Worm (Caenorhabditis elegans) whole organism, mixed stage, embryonic: Measurements from ENCODE around the gene F31E8.4.
A peak's percentile ranks its signal among the peaks of the same experiment; 100 is the strongest.

ENCODE experiments used
- elt-1 ChIP-seq: sonication (generic microtip); optimal IDR thresholded peaks from 2 replicates; lab custom pipeline; 2017; ENCODE audit warnings: missing genetic modification characterization, mild to moderate bottlenecking, missing compliant biosample characterization, antibody characterized with exemption, moderate library complexity, borderline replicate concordance; ENCODE audit not compliant: insufficient read depth
- lin-13 ChIP-seq: fragments of 150-350 bp; optimal IDR thresholded peaks from 2 replicates; lab custom pipeline; 2014; ENCODE audit warnings: missing biosample characterization, missing genetic modification characterization
- mep-1 ChIP-seq: fragments of 150-350 bp; optimal IDR thresholded peaks from 2 replicates; lab custom pipeline; 2017; ENCODE audit warnings: missing biosample characterization, missing genetic modification reagents, missing genetic modification characterization, inconsistent platforms
- nhr-28 ChIP-seq: fragments of 150-350 bp; optimal IDR thresholded peaks from 2 replicates; lab custom pipeline; 2014; ENCODE audit warnings: missing biosample characterization, missing genetic modification characterization
- pha-4 ChIP-seq: fragments of 150-350 bp; optimal IDR thresholded peaks from 2 replicates; lab custom pipeline; 2018; ENCODE audit warnings: missing biosample characterization, missing genetic modification reagents, missing genetic modification characterization
- unc-120 ChIP-seq: sonication (generic microtip); optimal IDR thresholded peaks from 2 replicates; lab custom pipeline; 2017; ENCODE audit warnings: missing genetic modification characterization, missing compliant biosample characterization; ENCODE audit not compliant: poor library complexity, severe bottlenecking
- unc-39 ChIP-seq: fragments of 150-350 bp; optimal IDR thresholded peaks from 2 replicates; lab custom pipeline; 2014; ENCODE audit warnings: missing biosample characterization, missing genetic modification characterization
- unc-62 ChIP-seq: fragments of 150-350 bp; optimal IDR thresholded peaks from 2 replicates; lab custom pipeline; 2014; ENCODE audit warnings: missing biosample characterization, missing genetic modification reagents, missing genetic modification characterization
- ztf-11 ChIP-seq: fragments of 150-350 bp; optimal IDR thresholded peaks from 2 replicates; lab custom pipeline; 2014; ENCODE audit warnings: missing biosample characterization, missing genetic modification characterization

DNA sequence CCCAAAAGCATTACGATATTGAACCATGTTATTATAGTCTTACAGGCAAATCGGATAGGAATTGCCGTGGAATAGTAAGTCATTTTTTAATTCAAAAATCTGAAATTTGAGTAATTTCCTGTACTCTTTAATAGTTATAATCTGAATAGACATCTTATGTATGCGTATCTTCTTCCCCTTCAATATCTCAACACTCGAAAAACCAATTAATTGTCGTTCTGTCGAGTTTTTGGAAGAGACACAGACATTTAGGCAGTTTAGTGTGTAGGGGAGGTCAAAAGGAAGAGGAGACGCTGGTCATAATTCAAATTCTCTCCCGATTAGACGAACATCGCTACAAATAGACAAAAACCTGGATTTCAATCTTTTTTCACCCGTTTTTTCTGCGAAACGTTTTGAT is 35.5 kb upstream of the F31E8.4 start:
- TF ChIP-seq mep-1 (tag; lab: Kevin White, UChicago): no peak
- no peak for TF ChIP-seq pha-4
- TF ChIP-seq unc-120 (tag; lab: Kevin White, UChicago): no peak
- TF ChIP-seq unc-62 (GFP tag; lab: Kevin White, UChicago): peak; percentile 91
- no peak for TF ChIP-seq elt-1
- TF ChIP-seq unc-39 (tag; lab: Kevin White, UChicago): no peak
- no peak for TF ChIP-seq lin-13
- TF ChIP-seq ztf-11 (tag; lab: Kevin White, UChicago): no peak
- TF ChIP-seq nhr-28 (tag; lab: Kevin White, UChicago): no peak
